Fruit fly (Drosophila melanogaster): Measurements from ENCODE around the gene ghi.
A peak's percentile ranks its signal among the peaks of the same experiment; 100 is the strongest.

dm6 chr3L:9455819-9456388 lies 4.2 kb downstream of the ghi start, which contains the start of the genes phol and CG3552:
- TF ChIP-seq CG8478 (optimal IDR thresholded peaks at IDR 0.05) = no peak
- peak in 1 of 2 experiments; percentile 23 for TF ChIP-seq CTCF (optimal IDR thresholded peaks at IDR 0.05)
